Worm (Caenorhabditis elegans) whole organism, early embryonic: Measurements from ENCODE around the gene srt-22.

Experiments used
- B0310.2 ChIP-seq: sonication (generic microtip); optimal IDR thresholded peaks from 2 replicates; lab custom pipeline; 2016; ENCODE audit warnings: mild to moderate bottlenecking, missing genetic modification characterization, missing compliant biosample characterization
- F13C5.2 ChIP-seq: sonication (generic microtip); optimal IDR thresholded peaks from 2 replicates; lab custom pipeline; 2017; ENCODE audit warnings: mild to moderate bottlenecking, missing genetic modification characterization, inconsistent platforms, missing compliant biosample characterization
- aly-1 ChIP-seq: sonication (generic microtip); optimal IDR thresholded peaks from 2 replicates; lab custom pipeline; 2016; ENCODE audit warnings: missing genetic modification characterization, missing compliant biosample characterization
- ama-1 ChIP-seq: fragments of 150-350 bp; optimal IDR thresholded peaks from 2 replicates; lab custom pipeline; 2014
- ceh-13 ChIP-seq: fragments of 200-800 bp; sonication (Bioruptor generic); optimal IDR thresholded peaks from 2 replicates; lab custom pipeline; 2018; ENCODE audit warnings: mild to moderate bottlenecking, missing genetic modification characterization, missing compliant biosample characterization
- ceh-36 ChIP-seq: sonication (generic microtip); optimal IDR thresholded peaks from 2 replicates; lab custom pipeline; 2016; ENCODE audit warnings: missing genetic modification characterization, inconsistent platforms, missing compliant biosample characterization
- ets-7 ChIP-seq: sonication (generic microtip); optimal IDR thresholded peaks from 2 replicates; lab custom pipeline; 2016; ENCODE audit warnings: missing genotype, missing genetic modification characterization, missing compliant biosample characterization
- flt-1 ChIP-seq: fragments of 200-800 bp; sonication (Bioruptor generic); IDR thresholded peaks from 2 replicates; pipeline ENCODE4 v1.3.6; 2022; ENCODE audit warnings: missing genetic modification characterization, missing compliant biosample characterization
- hmbx-1 ChIP-seq: sonication (generic microtip); optimal IDR thresholded peaks from 2 replicates; lab custom pipeline; 2016; ENCODE audit warnings: mild to moderate bottlenecking, missing genetic modification characterization, missing compliant biosample characterization
- hmg-4 ChIP-seq: fragments of 200-800 bp; sonication (Bioruptor generic); optimal IDR thresholded peaks from 2 replicates; lab custom pipeline; 2018; ENCODE audit warnings: mild to moderate bottlenecking, missing genetic modification characterization, missing compliant biosample characterization
- hnd-1 ChIP-seq: sonication (generic microtip); optimal IDR thresholded peaks from 2 replicates; lab custom pipeline; 2016; ENCODE audit warnings: missing genetic modification characterization, missing compliant biosample characterization
- pes-1 ChIP-seq: fragments of 200-800 bp; sonication (Bioruptor generic); IDR thresholded peaks from 2 replicates; pipeline ENCODE4 v1.3.6; 2022; ENCODE audit warnings: missing genetic modification reagents, missing genetic modification characterization, missing compliant biosample characterization
- scrt-1 ChIP-seq: fragments of 200-800 bp; sonication (Bioruptor generic); IDR thresholded peaks from 2 replicates; pipeline ENCODE4 v1.3.6; 2022; ENCODE audit warnings: missing genetic modification characterization, missing compliant biosample characterization
- sea-1 ChIP-seq: fragments of 200-800 bp; sonication (Bioruptor generic); conservative IDR thresholded peaks from 2 replicates; pipeline ENCODE4 v1.3.6; 2022; ENCODE audit warnings: missing genetic modification characterization, missing compliant biosample characterization
- tbx-11 ChIP-seq: fragments of 200-800 bp; sonication (Bioruptor generic); IDR thresholded peaks from 2 replicates; pipeline ENCODE4 v1.3.6; 2022; ENCODE audit warnings: missing genetic modification characterization, missing compliant biosample characterization
- tbx-37 ChIP-seq: fragments of 200-800 bp; sonication (Bioruptor generic); conservative IDR thresholded peaks from 2 replicates; pipeline ENCODE4 v1.3.6; 2022; ENCODE audit warnings: missing genetic modification reagents, missing genetic modification characterization, missing compliant biosample characterization
- tra-4 ChIP-seq: sonication (generic microtip); optimal IDR thresholded peaks from 2 replicates; lab custom pipeline; 2017; ENCODE audit warnings: missing genetic modification characterization, missing compliant biosample characterization

Gene srt-22

DNA sequence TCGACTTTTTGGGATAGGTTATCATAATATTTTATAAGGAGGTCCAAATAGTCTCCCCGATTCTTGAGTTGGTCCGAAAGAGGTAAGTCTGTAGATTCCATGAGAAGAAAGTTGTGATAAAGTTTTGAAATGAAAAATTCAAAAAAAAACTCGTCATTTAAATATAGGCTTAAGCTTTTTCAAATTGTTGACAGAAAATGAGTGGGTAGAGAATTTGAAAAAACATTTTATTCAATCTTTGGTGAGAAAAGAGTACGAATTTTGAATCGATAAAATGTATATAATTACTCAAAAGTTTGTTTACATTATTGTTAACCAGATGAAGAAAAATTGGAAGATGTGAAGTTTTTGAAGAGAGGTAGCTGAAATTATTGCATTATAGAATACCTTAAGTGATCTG lies 10.2 kb downstream of the srt-22 start, which contains the start of gene T26H8.5:
Gene T26H8.5, minus strand, starts transcription at position 101 of the 400 bp plus-strand sequence.
- TF ChIP-seq ets-7 (tag; lab: Kevin White, UChicago) (no peak), ceh-36 (tag; lab: Kevin White, UChicago) (no peak), sea-1 (GFP tag; lab: Robert Waterston, UW) (no peak), F13C5.2 (tag; lab: Kevin White, UChicago) (no peak), ceh-13 (no peak), hmg-4 (no peak), flt-1 (GFP tag; lab: Robert Waterston, UW) (no peak), aly-1 (tag; lab: Kevin White, UChicago) (no peak), hnd-1 (tag; lab: Kevin White, UChicago) (no peak), B0310.2 (no peak)

DNA sequence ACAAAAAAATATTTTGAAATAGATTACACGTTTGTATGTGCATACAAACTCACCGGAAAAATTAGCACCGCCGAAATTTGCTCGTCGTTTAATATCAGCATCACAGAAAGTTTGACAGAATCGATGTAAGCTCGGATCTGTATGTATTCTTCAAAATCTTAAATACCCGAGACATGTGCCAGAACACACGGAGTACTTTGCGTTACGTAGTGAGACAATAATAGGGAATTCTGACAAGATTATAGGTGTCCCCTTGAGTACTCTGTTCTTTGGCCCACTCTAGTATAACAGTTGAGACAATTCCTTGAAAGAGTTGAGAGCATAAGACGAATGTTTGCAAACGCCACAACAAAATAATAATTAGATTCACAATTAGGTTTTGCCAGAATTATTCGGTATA lies 12.1 kb downstream of the srt-22 start, which contains the start of gene srx-48:
Gene srx-48, minus strand, starts transcription at position 101 of the 400 bp plus-strand sequence.
- TF ChIP-seq sea-1 (GFP tag; lab: Robert Waterston, UW) (no peak), ceh-36 (tag; lab: Kevin White, UChicago) (no peak), flt-1 (GFP tag; lab: Robert Waterston, UW) (no peak), ceh-13 (no peak), hnd-1 (tag; lab: Kevin White, UChicago) (no peak), tbx-11 (GFP tag; lab: Robert Waterston, UW) (no peak), F13C5.2 (tag; lab: Kevin White, UChicago) (no peak), pes-1 (GFP tag; lab: Robert Waterston, UW) (no peak), tbx-37 (no peak)

DNA sequence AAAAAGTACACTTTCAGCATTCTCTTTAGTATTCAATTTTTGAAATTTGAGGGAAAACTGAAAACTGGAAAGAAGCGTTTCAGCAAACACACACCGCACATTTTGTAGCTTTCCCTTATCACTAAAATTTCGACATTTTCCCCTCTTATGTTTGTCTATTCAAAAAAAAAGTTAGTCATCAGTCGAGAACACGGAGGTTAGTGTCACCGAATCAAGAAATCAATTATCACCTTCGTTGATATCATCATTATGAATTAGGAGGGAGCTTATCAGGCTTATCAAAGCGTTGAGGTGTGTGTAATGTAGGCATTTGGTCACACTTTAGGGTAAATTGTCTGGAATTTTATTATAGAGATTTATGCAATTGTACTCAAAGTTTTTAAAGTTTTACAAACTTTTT lies 17.1 kb downstream of the srt-22 start, which contains the start of gene cpr-3:
Gene cpr-3, minus strand, starts transcription at position 104 of the 400 bp plus-strand sequence.
- no peak for TF ChIP-seq tbx-11 (GFP tag; lab: Robert Waterston, UW)
- TF ChIP-seq ama-1: no peak
- no peak for TF ChIP-seq F13C5.2 (tag; lab: Kevin White, UChicago)
- TF ChIP-seq ceh-13: no peak
- TF ChIP-seq hmg-4: no peak
- TF ChIP-seq scrt-1 (GFP tag; lab: Robert Waterston, UW): no peak
- no peak for TF ChIP-seq hmbx-1 (tag; lab: Kevin White, UChicago)
- TF ChIP-seq tra-4: no peak
- TF ChIP-seq sea-1 (GFP tag; lab: Robert Waterston, UW): no peak
- no peak for TF ChIP-seq ets-7 (tag; lab: Kevin White, UChicago)
- TF ChIP-seq tbx-37: no peak
- TF ChIP-seq ceh-36 (tag; lab: Kevin White, UChicago): no peak
- no peak for TF ChIP-seq flt-1 (GFP tag; lab: Robert Waterston, UW)
- TF ChIP-seq B0310.2: no peak
- TF ChIP-seq hnd-1 (tag; lab: Kevin White, UChicago): no peak
- no peak for TF ChIP-seq aly-1 (tag; lab: Kevin White, UChicago)
- TF ChIP-seq pes-1 (GFP tag; lab: Robert Waterston, UW): no peak

DNA sequence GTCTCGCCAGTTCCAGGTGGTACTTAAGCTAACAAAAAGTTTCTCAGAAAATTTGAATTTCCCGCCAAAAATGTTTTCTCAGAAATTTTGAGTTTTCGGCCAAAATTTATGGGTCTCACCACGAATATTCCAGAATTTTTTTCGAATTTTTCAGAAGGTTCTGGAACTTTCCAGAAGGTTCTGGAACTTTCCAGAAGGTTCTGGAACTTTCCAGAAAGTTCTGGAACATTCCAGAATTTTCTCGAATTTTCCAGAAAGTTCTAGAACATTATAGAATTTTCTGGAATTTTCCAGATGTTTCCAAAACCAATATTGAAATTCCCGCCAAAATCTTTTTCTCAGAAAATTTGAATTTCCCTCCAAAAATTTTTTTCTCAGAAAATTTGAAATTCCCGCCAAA lies 20.3 kb downstream of the srt-22 start:
- peak; percentile 54; the same call in 1 of the 2 replicates for TF ChIP-seq pes-1 (GFP tag; lab: Robert Waterston, UW)
- peak; percentile 15; the same call in 1 of the 2 replicates for TF ChIP-seq flt-1 (GFP tag; lab: Robert Waterston, UW)

DNA sequence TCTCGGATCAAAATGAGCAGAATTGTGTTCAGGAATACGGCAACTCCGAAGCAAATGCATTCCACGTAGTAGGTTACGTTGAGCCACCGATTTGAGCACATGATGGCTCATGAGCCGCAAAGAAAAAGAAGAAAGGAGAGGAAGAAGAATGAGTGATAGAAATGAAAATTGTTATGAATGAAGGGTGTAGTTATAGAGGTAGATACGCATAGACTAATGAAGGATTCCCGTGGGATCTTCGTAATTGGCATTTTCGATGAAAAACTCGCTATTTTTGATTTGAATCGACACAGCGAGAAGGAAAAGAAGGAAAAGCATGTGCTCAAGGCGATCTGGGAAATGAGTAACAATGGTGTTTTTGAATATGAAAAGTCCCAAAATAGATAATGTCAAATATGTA lies 21.9 kb downstream of the srt-22 start, which contains the start of gene str-96:
Gene str-96, minus strand, starts transcription at position 101 of the 400 bp plus-strand sequence.
- TF ChIP-seq tbx-11 (GFP tag; lab: Robert Waterston, UW) (no peak), ceh-13 (no peak), ceh-36 (tag; lab: Kevin White, UChicago) (no peak), pes-1 (GFP tag; lab: Robert Waterston, UW) (no peak), B0310.2 (no peak), hnd-1 (tag; lab: Kevin White, UChicago) (no peak)

DNA sequence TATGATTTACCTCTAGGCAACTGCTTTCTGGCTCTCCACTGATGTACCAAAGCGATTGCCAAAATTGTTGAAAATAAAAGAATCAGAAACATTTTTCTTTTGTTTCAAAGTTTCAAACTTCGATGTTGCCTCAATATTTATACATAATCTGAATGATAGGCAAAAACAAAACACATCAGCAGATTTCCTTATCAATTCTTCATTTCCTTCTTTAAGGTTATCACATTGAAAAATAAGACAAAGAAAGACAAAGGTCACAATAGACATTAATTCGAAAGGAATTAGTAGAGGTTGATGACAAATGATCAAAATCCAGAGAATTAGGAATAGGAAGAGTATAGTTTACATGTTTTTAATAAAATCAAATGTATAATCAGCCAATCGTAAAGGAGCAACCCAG lies 24.7 kb downstream of the srt-22 start, which contains the start of gene cyp-34A2:
Gene cyp-34A2, minus strand, starts transcription at position 101 of the 400 bp plus-strand sequence.
- TF ChIP-seq tbx-11 (GFP tag; lab: Robert Waterston, UW) (no peak), tra-4 (no peak), ama-1 (no peak), hmbx-1 (tag; lab: Kevin White, UChicago) (no peak), ets-7 (tag; lab: Kevin White, UChicago) (no peak), tbx-37 (no peak)

DNA sequence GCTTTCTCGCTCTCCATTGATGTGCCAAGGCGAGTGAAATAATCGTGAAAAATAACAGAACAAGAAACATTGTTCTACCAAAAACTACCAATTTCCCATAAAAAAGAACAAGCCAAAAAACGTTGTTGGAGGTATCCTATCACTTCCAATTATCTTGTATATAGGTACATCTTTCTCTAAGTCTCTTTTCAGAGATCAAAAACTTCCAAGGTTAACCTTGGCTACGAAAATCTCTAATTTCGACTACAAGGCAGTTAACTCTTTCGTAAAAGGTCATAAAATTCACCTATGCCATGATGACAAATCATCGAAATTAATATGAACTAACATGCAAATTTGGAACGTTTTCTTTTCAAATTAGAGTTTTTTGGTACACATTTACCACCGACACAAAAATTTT lies 27.9 kb downstream of the srt-22 start, which contains the start of gene cyp-34A1:
Gene cyp-34A1, minus strand, starts transcription at position 101 of the 400 bp plus-strand sequence.
- TF ChIP-seq pes-1 (GFP tag; lab: Robert Waterston, UW) (no peak), tbx-11 (GFP tag; lab: Robert Waterston, UW) (no peak), B0310.2 (no peak), ets-7 (tag; lab: Kevin White, UChicago) (no peak), ceh-36 (tag; lab: Kevin White, UChicago) (no peak)

DNA sequence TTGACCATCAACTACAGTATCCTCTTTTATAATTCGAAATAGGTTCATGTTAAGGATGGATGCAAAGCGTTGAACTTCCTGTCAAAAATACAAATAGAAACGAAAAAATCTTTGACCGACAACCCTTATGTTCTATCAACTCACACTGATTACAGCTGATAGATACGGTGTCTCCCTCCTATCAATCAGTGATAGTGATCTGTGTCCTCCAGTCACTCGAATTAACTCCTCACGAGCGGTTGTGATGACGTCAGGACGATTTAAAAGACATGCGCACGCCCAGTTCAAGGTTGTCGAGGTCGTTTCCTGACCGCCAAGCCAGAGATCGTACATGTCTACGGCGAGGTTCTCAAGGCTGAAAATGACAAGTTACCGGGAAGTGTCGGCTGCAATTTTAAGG lies 29.7 kb downstream of the srt-22 start:
- TF ChIP-seq tbx-11 (GFP tag; lab: Robert Waterston, UW) (no peak), hmg-4 (no peak), B0310.2 (no peak), flt-1 (GFP tag; lab: Robert Waterston, UW) (no peak), hmbx-1 (tag; lab: Kevin White, UChicago) (no peak)
